Worm (Caenorhabditis elegans) whole organism, early embryonic: ENCODE results near the gene R07E5.6.

Experiments used
- B0310.2 ChIP-seq: sonication (generic microtip); optimal IDR thresholded peaks from 2 replicates; lab custom pipeline; 2016; ENCODE audit warnings: mild to moderate bottlenecking, missing genetic modification characterization, missing compliant biosample characterization
- F13C5.2 ChIP-seq: sonication (generic microtip); optimal IDR thresholded peaks from 2 replicates; lab custom pipeline; 2017; ENCODE audit warnings: mild to moderate bottlenecking, missing genetic modification characterization, inconsistent platforms, missing compliant biosample characterization
- ama-1 ChIP-seq: fragments of 150-350 bp; optimal IDR thresholded peaks from 2 replicates; lab custom pipeline; 2014
- ceh-13 ChIP-seq: fragments of 200-800 bp; sonication (Bioruptor generic); optimal IDR thresholded peaks from 2 replicates; lab custom pipeline; 2018; ENCODE audit warnings: mild to moderate bottlenecking, missing genetic modification characterization, missing compliant biosample characterization
- ceh-36 ChIP-seq: sonication (generic microtip); optimal IDR thresholded peaks from 2 replicates; lab custom pipeline; 2016; ENCODE audit warnings: missing genetic modification characterization, inconsistent platforms, missing compliant biosample characterization
- ets-7 ChIP-seq: sonication (generic microtip); optimal IDR thresholded peaks from 2 replicates; lab custom pipeline; 2016; ENCODE audit warnings: missing genotype, missing genetic modification characterization, missing compliant biosample characterization
- flt-1 ChIP-seq: fragments of 200-800 bp; sonication (Bioruptor generic); IDR thresholded peaks from 2 replicates; pipeline ENCODE4 v1.3.6; 2022; ENCODE audit warnings: missing genetic modification characterization, missing compliant biosample characterization
- hmbx-1 ChIP-seq: sonication (generic microtip); optimal IDR thresholded peaks from 2 replicates; lab custom pipeline; 2016; ENCODE audit warnings: mild to moderate bottlenecking, missing genetic modification characterization, missing compliant biosample characterization
- hmg-4 ChIP-seq: fragments of 200-800 bp; sonication (Bioruptor generic); optimal IDR thresholded peaks from 2 replicates; lab custom pipeline; 2018; ENCODE audit warnings: mild to moderate bottlenecking, missing genetic modification characterization, missing compliant biosample characterization
- hnd-1 ChIP-seq: sonication (generic microtip); optimal IDR thresholded peaks from 2 replicates; lab custom pipeline; 2016; ENCODE audit warnings: missing genetic modification characterization, missing compliant biosample characterization
- pes-1 ChIP-seq: fragments of 200-800 bp; sonication (Bioruptor generic); IDR thresholded peaks from 2 replicates; pipeline ENCODE4 v1.3.6; 2022; ENCODE audit warnings: missing genetic modification reagents, missing genetic modification characterization, missing compliant biosample characterization
- scrt-1 ChIP-seq: fragments of 200-800 bp; sonication (Bioruptor generic); IDR thresholded peaks from 2 replicates; pipeline ENCODE4 v1.3.6; 2022; ENCODE audit warnings: missing genetic modification characterization, missing compliant biosample characterization
- tbx-11 ChIP-seq: fragments of 200-800 bp; sonication (Bioruptor generic); IDR thresholded peaks from 2 replicates; pipeline ENCODE4 v1.3.6; 2022; ENCODE audit warnings: missing genetic modification characterization, missing compliant biosample characterization
- tra-4 ChIP-seq: sonication (generic microtip); optimal IDR thresholded peaks from 2 replicates; lab custom pipeline; 2017; ENCODE audit warnings: missing genetic modification characterization, missing compliant biosample characterization

ce11 chrIII:4408251-4408650 is 9.7 kb downstream of the R07E5.6 start, which contains the start of gene gpch-1:
- no peak for TF ChIP-seq tbx-11
- no peak for TF ChIP-seq scrt-1 (GFP tag; lab: Robert Waterston, UW)
- TF ChIP-seq pes-1 (GFP tag; lab: Robert Waterston, UW): no peak
- TF ChIP-seq flt-1: no peak
- TF ChIP-seq hmbx-1 (tag; lab: Kevin White, UChicago): no peak
- TF ChIP-seq ama-1 (lab: Kevin White, UChicago): no peak
- TF ChIP-seq hmg-4 (GFP tag; lab: Kevin White, UChicago): no peak
- no peak for TF ChIP-seq B0310.2 (tag; lab: Kevin White, UChicago)
- TF ChIP-seq ets-7: no peak
- TF ChIP-seq ceh-36: no peak
- no peak for TF ChIP-seq hnd-1
- TF ChIP-seq tra-4 (tag; lab: Kevin White, UChicago): no peak
- no peak for TF ChIP-seq ceh-13
- no peak for TF ChIP-seq F13C5.2
